Worm (Caenorhabditis elegans) whole organism, L1 larva: ENCODE data around the gene set-13.

ENCODE experiments used
- blmp-1 ChIP-seq: fragments of 150-350 bp; optimal IDR thresholded peaks from 2 replicates; lab custom pipeline; 2014; ENCODE audit warnings: missing biosample characterization, missing genetic modification characterization
- lin-13 ChIP-seq: fragments of 150-350 bp; optimal IDR thresholded peaks from 2 replicates; lab custom pipeline; 2014; ENCODE audit warnings: missing biosample characterization, missing genetic modification reagents, missing genetic modification characterization
- nhr-71 ChIP-seq: sonication (generic microtip); optimal IDR thresholded peaks from 2 replicates; lab custom pipeline; 2016; ENCODE audit warnings: mild to moderate bottlenecking, missing genetic modification characterization, moderate library complexity, missing compliant biosample characterization

ce11 chrII:2867701-2868100, 50.9 kb downstream of the set-13 start, which contains the start of gene Y110A2AL.2:
- TF ChIP-seq lin-13 (GFP tag; lab: Kevin White, UChicago), result no peak
- no peak for TF ChIP-seq blmp-1
- TF ChIP-seq nhr-71 (tag; lab: Kevin White, UChicago), result no peak
